Worm (Caenorhabditis elegans) whole organism, early embryonic: Measurements from ENCODE around the gene srv-27.

Experiments
- flt-1 ChIP-seq: fragments of 200-800 bp; sonication (Bioruptor generic); IDR thresholded peaks from 2 replicates; pipeline ENCODE4 v1.3.6; 2022; ENCODE audit warnings: missing genetic modification characterization, missing compliant biosample characterization
- hmbx-1 ChIP-seq: sonication (generic microtip); optimal IDR thresholded peaks from 2 replicates; lab custom pipeline; 2016; ENCODE audit warnings: mild to moderate bottlenecking, missing genetic modification characterization, missing compliant biosample characterization

DNA sequence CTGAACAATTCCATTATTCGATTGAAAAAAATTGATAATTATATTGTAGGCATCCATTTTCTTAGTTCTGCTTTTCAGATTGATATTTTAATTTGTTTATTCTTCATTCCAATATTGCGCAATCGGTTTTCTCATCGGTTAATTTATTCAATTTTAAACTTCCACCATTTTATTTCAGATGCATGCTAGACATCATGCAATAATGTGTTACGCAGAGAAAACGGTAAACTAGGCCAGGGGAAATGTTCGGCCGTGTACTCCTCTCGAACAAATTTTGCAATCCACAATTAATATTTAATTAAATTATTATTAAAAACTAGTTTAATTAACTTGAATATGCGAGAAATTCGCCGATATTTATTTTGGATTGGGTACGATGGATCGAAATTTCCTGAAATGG is 23.5 kb upstream of the srv-27 start, which contains the start of gene Y73B6BL.29:
- TF ChIP-seq hmbx-1 (tag; lab: Kevin White, UChicago) = peak; percentile 25
- no peak for TF ChIP-seq flt-1 (GFP tag; lab: Robert Waterston, UW)
